Fruit fly (Drosophila melanogaster) whole organism, embryonic: ENCODE measurements around the gene CG6330.
A peak's percentile ranks its signal among the peaks of the same experiment; 100 is the strongest.

Source experiments
- CG10543 ChIP-seq: fragments of 200-800 bp; sonication (Bioruptor generic); optimal IDR thresholded peaks from 3 replicates; lab custom pipeline; 2017; ENCODE audit warnings: missing biosample characterization, mild to moderate bottlenecking, missing genetic modification characterization, moderate library complexity
- CG15514 ChIP-seq: fragments of 200-800 bp; sonication (Bioruptor generic); optimal IDR thresholded peaks from 3 replicates; lab custom pipeline; 2017; ENCODE audit warnings: missing biosample characterization, missing genetic modification characterization, mild to moderate bottlenecking, moderate library complexity, missing genetic modification reagents
- CG17328 ChIP-seq: fragments of 200-800 bp; sonication (Bioruptor generic); IDR thresholded peaks from 2 replicates; pipeline ENCODE4 v1.3.6; 2022; ENCODE audit warnings: missing biosample characterization, missing genetic modification characterization
- CG18599 ChIP-seq: fragments of 200-800 bp; sonication (Bioruptor generic); optimal IDR thresholded peaks from 3 replicates; lab custom pipeline; 2017; ENCODE audit warnings: missing biosample characterization, missing genetic modification characterization, mild to moderate bottlenecking, moderate library complexity, missing genetic modification reagents
- CG32532 ChIP-seq: fragments of 200-800 bp; sonication (Bioruptor generic); IDR thresholded peaks from 2 replicates; pipeline ENCODE4 v1.3.6; 2022; ENCODE audit warnings: missing biosample characterization, missing genetic modification characterization
- CG3726 ChIP-seq: fragments of 200-800 bp; sonication (Bioruptor generic); IDR thresholded peaks from 3 replicates; pipeline ENCODE4, ENCODE4 v1.3.6; 2022; ENCODE audit warnings: missing biosample characterization, missing genetic modification characterization
- CG3847 ChIP-seq: fragments of 200-800 bp; sonication (Bioruptor generic); IDR thresholded peaks from 2 replicates; pipeline ENCODE4 v1.3.6; 2022; ENCODE audit warnings: missing biosample characterization, missing genetic modification characterization
- CG5953 ChIP-seq: fragments of 200-800 bp; sonication (Bioruptor generic); IDR thresholded peaks from 2 replicates; pipeline ENCODE4 v1.3.6; 2022; ENCODE audit warnings: missing biosample characterization, missing genetic modification characterization
- CG6689 ChIP-seq: fragments of 200-800 bp; sonication (Bioruptor generic); IDR thresholded peaks from 2 replicates; pipeline ENCODE4 v1.3.6; 2022; ENCODE audit warnings: missing biosample characterization, missing genetic modification characterization
- CG8359 ChIP-seq: fragments of 200-800 bp; sonication (Bioruptor generic); optimal IDR thresholded peaks from 2 replicates; lab custom pipeline; 2017; ENCODE audit warnings: missing biosample characterization, mild to moderate bottlenecking, missing genetic modification characterization, borderline replicate concordance
- CG9932 ChIP-seq: fragments of 200-800 bp; sonication (Bioruptor generic); IDR thresholded peaks from 2 replicates; pipeline ENCODE4 v1.3.6; 2022; ENCODE audit warnings: missing biosample characterization, missing genetic modification characterization
- CTCF ChIP-seq: fragments of 200-800 bp; sonication (Bioruptor generic); optimal IDR thresholded peaks from 2 replicates; lab custom pipeline; 2017; ENCODE audit warnings: missing biosample characterization, mild to moderate bottlenecking, missing genetic modification characterization, moderate library complexity
- Dad ChIP-seq: fragments of 200-800 bp; sonication (Bioruptor generic); optimal IDR thresholded peaks from 3 replicates; lab custom pipeline; 2016; ENCODE audit warnings: missing biosample characterization, missing genetic modification characterization
- Doc3 ChIP-seq: fragments of 200-800 bp; sonication (Bioruptor generic); IDR thresholded peaks from 3 replicates; pipeline ENCODE4 v1.3.6; 2022; ENCODE audit warnings: missing biosample characterization, missing genetic modification characterization; ENCODE audit not compliant: partially characterized antibody
- Fer1 ChIP-seq: fragments of 200-800 bp; sonication (Bioruptor generic); optimal IDR thresholded peaks from 2 replicates; lab custom pipeline; 2017; ENCODE audit warnings: missing biosample characterization, mild to moderate bottlenecking, missing genetic modification characterization
- Fer3 ChIP-seq: fragments of 200-800 bp; sonication (Bioruptor generic); optimal IDR thresholded peaks from 2 replicates; lab custom pipeline; 2018; ENCODE audit warnings: missing biosample characterization, mild to moderate bottlenecking, missing genetic modification characterization, moderate library complexity
- Hr78 ChIP-seq, 2 experiments: fragments of 200-800 bp in 1 of 2; fragments of >200 bp in 1 of 2; sonication (Bioruptor generic) in 1 of 2; optimal IDR thresholded peaks; 2 replicates each; lab custom pipeline; 2017 to 2019; ENCODE audit warnings: missing biosample characterization in 2 of 2, missing genetic modification characterization in 2 of 2, mild to moderate bottlenecking in 1 of 2, moderate library complexity in 1 of 2
- Med ChIP-seq: fragments of 200-800 bp; sonication (Bioruptor generic); peaks from one replicate; lab custom pipeline; 2016; ENCODE audit warnings: missing biosample characterization, missing genetic modification characterization, mild to moderate bottlenecking, inconsistent platforms, moderate library complexity
- NFAT ChIP-seq: fragments of 200-800 bp; sonication (Bioruptor generic); IDR thresholded peaks from 2 replicates; pipeline ENCODE4 v1.3.6; 2022; ENCODE audit warnings: missing biosample characterization, missing genetic modification characterization
- Optix ChIP-seq: fragments of 200-800 bp; sonication (Bioruptor generic); IDR thresholded peaks from 3 replicates; pipeline ENCODE4 v1.3.6; 2022; ENCODE audit warnings: missing biosample characterization, missing genetic modification characterization
- Trl ChIP-seq, 3 experiments: fragments of >200 bp in 2 of 3; fragments of 200-800 bp in 1 of 3; sonication (Bioruptor generic) in 1 of 3; optimal IDR thresholded peaks; 2 replicates in 1 of 3; 3 replicates in 2 of 3; lab custom pipeline; 2016 to 2017; ENCODE audit warnings: missing biosample characterization in 1 of 3, missing genetic modification characterization in 1 of 3
- ab ChIP-seq: fragments of 200-800 bp; sonication (Bioruptor generic); optimal IDR thresholded peaks from 2 replicates; lab custom pipeline; 2016; ENCODE audit warnings: missing biosample characterization, missing genetic modification characterization
- al ChIP-seq: fragments of 200-800 bp; sonication (Bioruptor generic); IDR thresholded peaks from 2 replicates; pipeline ENCODE4 v1.3.6; 2022; ENCODE audit warnings: missing biosample characterization, missing genetic modification characterization
- ap ChIP-seq: fragments of 200-800 bp; sonication (Bioruptor generic); IDR thresholded peaks from 2 replicates; pipeline ENCODE4 v1.3.6; 2022; ENCODE audit warnings: missing biosample characterization, missing genetic modification characterization
- ara ChIP-seq: fragments of 200-800 bp; sonication (Bioruptor generic); IDR thresholded peaks from 2 replicates; pipeline ENCODE4 v1.3.6; 2022; ENCODE audit warnings: missing biosample characterization, missing genetic modification characterization
- chinmo ChIP-seq: fragments of 200-800 bp; sonication (Bioruptor generic); IDR thresholded peaks from 4 replicates; pipeline ENCODE4 v1.3.6; 2022; ENCODE audit warnings: missing biosample characterization, missing genetic modification characterization; ENCODE audit not compliant: partially characterized antibody
- ftz-f1 ChIP-seq: fragments of 200-800 bp; sonication (Bioruptor generic); optimal IDR thresholded peaks from 2 replicates; lab custom pipeline; 2016; ENCODE audit warnings: missing biosample characterization, missing genetic modification characterization
- grau ChIP-seq: fragments of 200-800 bp; optimal IDR thresholded peaks from 3 replicates; lab custom pipeline; 2019; ENCODE audit warnings: missing biosample characterization, mild to moderate bottlenecking, missing genetic modification characterization, moderate library complexity
- lilli ChIP-seq: fragments of 200-800 bp; sonication (Bioruptor generic); optimal IDR thresholded peaks from 3 replicates; lab custom pipeline; 2016; ENCODE audit warnings: missing biosample characterization, missing genetic modification characterization
- lov ChIP-seq, 2 experiments: fragments of 200-800 bp in 1 of 2; fragments of >200 bp in 1 of 2; sonication (Bioruptor generic) in 1 of 2; IDR thresholded peaks in 1 of 2; optimal IDR thresholded peaks in 1 of 2; 2 replicates in 1 of 2; 3 replicates in 1 of 2; pipeline versions ENCODE4 v1.3.6 to Lab custom; 2017 to 2022; ENCODE audit warnings: missing biosample characterization in 1 of 2, missing genetic modification characterization in 1 of 2
- row ChIP-seq: fragments of 200-800 bp; sonication (Bioruptor generic); IDR thresholded peaks from 3 replicates; pipeline ENCODE4 v1.3.6; 2022; ENCODE audit warnings: missing biosample characterization, missing genetic modification characterization
- sd ChIP-seq: fragments of 200-800 bp; sonication (Bioruptor generic); optimal IDR thresholded peaks from 3 replicates; lab custom pipeline; 2018; ENCODE audit warnings: missing biosample characterization, mild to moderate bottlenecking, missing genetic modification characterization, moderate library complexity
- sens-2 ChIP-seq: fragments of 200-800 bp; sonication (Bioruptor generic); IDR thresholded peaks from 2 replicates; pipeline ENCODE4 v1.3.6; 2022; ENCODE audit warnings: missing biosample characterization, missing genetic modification characterization
- sisA ChIP-seq: fragments of 200-800 bp; sonication (Bioruptor generic); IDR thresholded peaks from 2 replicates; pipeline ENCODE4 v1.3.6; 2022; ENCODE audit warnings: missing biosample characterization, missing genetic modification characterization
- tio ChIP-seq: fragments of 200-800 bp; sonication (Bioruptor generic); optimal IDR thresholded peaks from 2 replicates; lab custom pipeline; 2017; ENCODE audit warnings: missing biosample characterization, missing genetic modification characterization, inconsistent platforms
- tna ChIP-seq: fragments of 200-800 bp; sonication (Bioruptor generic); IDR thresholded peaks from 2 replicates; pipeline ENCODE4 v1.3.6; 2022; ENCODE audit warnings: missing biosample characterization, missing genetic modification characterization; ENCODE audit not compliant: partially characterized antibody
- toy ChIP-seq: fragments of 200-800 bp; sonication (Bioruptor generic); IDR thresholded peaks from 2 replicates; pipeline ENCODE4 v1.3.6; 2022; ENCODE audit warnings: missing biosample characterization, missing genetic modification characterization
- unc-4 ChIP-seq: fragments of 200-800 bp; sonication (Bioruptor generic); IDR thresholded peaks from 2 replicates; pipeline ENCODE4 v1.3.6; 2022; ENCODE audit warnings: missing biosample characterization, missing genetic modification characterization; ENCODE audit not compliant: partially characterized antibody
- vvl ChIP-seq: fragments of 200-800 bp; sonication (Bioruptor generic); IDR thresholded peaks from 2 replicates; pipeline ENCODE4 v1.3.6; 2022; ENCODE audit warnings: missing biosample characterization, missing genetic modification characterization

The CG6330 gene

DNA sequence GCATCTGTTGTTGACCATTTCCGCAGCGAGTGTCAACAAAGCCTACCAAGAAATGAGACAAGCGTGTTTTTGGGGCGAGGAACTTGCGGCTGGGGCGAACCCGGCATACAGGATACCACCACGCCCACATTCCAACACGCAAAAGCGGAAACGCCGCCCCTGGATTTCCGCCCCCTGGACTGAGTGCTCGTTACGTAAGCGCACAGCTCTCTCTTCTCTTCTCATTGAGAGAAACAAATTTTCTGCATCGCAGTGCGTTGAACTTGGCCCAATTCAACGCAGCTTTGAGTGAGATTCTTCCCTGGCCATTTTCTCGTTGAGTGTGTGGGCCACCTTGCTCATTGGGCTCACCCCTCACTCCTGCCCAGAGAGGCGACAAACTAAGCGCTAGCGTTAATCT lies 2.2 kb upstream of the CG6330 start (continued):
- TF ChIP-seq Fer1 (peak; percentile 27), sens-2 (GFP tag; lab: Robert Waterston, UW) (0 out of 2 replicates have a peak, but pooled peaks have one; percentile 52), ab (GFP tag; lab: Kevin White, UChicago) (no peak), Dad (GFP tag; lab: Kevin White, UChicago) (peak; percentile 33), CG3726 (GFP tag; lab: Robert Waterston, UW) (no peak), chinmo (GFP tag; lab: Robert Waterston, UW) (peak; percentile 80; the same call in 3 of the 4 replicates), NFAT (0 out of 2 replicates have a peak, but pooled peaks have one; percentile 28), CG5953 (GFP tag; lab: Robert Waterston, UW) (0 out of 2 replicates have a peak, but pooled peaks have one; percentile 49), CG15514 (GFP tag; lab: Kevin White, UChicago) (peak; percentile 16), CG32532 (no peak), Fer3 (tag; lab: Kevin White, UChicago) (no peak), CG10543 (GFP tag; lab: Kevin White, UChicago) (peak; percentile 11), Trl (optimal IDR thresholded peaks at IDR 0.05; lab: Kevin White, UChicago) (peak; percentile 31 to 32), Trl (GFP tag; optimal IDR thresholded peaks at IDR 0.05; lab: Kevin White, UChicago) (no peak), sd (peak; percentile 78), CG17328 (no peak), ara (GFP tag; lab: Robert Waterston, UW) (no peak), toy (GFP tag; lab: Robert Waterston, UW) (peak; percentile 46; the same call in 1 of the 2 replicates), tna (GFP tag; lab: Robert Waterston, UW) (peak; percentile 36; the same call in 1 of the 2 replicates), lilli (GFP tag; lab: Kevin White, UChicago) (no peak), Optix (GFP tag; lab: Robert Waterston, UW) (0 out of 3 replicates have a peak, but pooled peaks have one; percentile 16), CG3847 (0 out of 2 replicates have a peak, but pooled peaks have one; percentile 11), ap (no peak), tio (no peak), Med (GFP tag; lab: Kevin White, UChicago) (peak; percentile 28), unc-4 (peak; percentile 17; the same call in 1 of the 2 replicates), CG9932 (peak; percentile 35; the same call in 1 of the 2 replicates), sisA (GFP tag; lab: Robert Waterston, UW) (0 out of 2 replicates have a peak, but pooled peaks have one; percentile 9), CG18599 (peak; percentile 38)

DNA sequence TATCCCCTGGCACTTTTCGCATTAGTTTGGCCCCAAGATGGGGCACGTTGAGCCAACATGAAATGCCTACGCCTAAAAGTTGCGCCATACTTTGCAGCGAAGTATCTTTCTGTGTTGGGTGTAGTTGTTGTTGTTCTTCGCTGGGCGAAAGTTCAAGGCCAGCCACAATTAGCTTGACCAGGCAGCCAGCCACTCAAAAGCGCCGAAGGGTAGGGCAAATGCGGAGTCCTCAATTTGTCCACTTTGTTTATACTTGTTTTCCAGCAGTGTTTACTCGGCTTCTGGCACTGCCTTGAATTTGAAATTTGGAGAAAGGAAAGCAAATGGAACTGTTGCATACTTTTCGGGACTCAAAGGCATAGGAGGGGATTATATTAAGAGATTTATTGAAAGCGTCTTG lies 1.2 kb downstream of the CG6330 start:
- TF ChIP-seq al (GFP tag; lab: Robert Waterston, UW), result no peak
- TF ChIP-seq CG6689 (GFP tag; lab: Robert Waterston, UW), result no peak
- peak; percentile 2 for TF ChIP-seq CTCF
- no peak for TF ChIP-seq grau (tag; lab: Kevin White, UChicago)
- peak; percentile 24 for TF ChIP-seq ftz-f1
- TF ChIP-seq lov (optimal IDR thresholded peaks at IDR 0.05; lab: Kevin White, UChicago), result no peak
- TF ChIP-seq lov (GFP tag; IDR thresholded peaks at IDR 0.05; lab: Robert Waterston, UW), result no peak
- TF ChIP-seq Doc3 (GFP tag; lab: Robert Waterston, UW), result 0 out of 3 replicates have a peak, but pooled peaks have one; percentile 13
- no peak for TF ChIP-seq vvl
- TF ChIP-seq NFAT, result 0 out of 2 replicates have a peak, but pooled peaks have one; percentile 19
- TF ChIP-seq row (GFP tag; lab: Robert Waterston, UW), result no peak
- peak in 1 of 2 experiments; percentile 62 for TF ChIP-seq Hr78 (GFP tag; optimal IDR thresholded peaks at IDR 0.05; lab: Kevin White, UChicago)
- no peak for TF ChIP-seq CG8359 (GFP tag; lab: Kevin White, UChicago)
